Worm (Caenorhabditis elegans) whole organism, L4/young adult: ENCODE measurements around the gene srh-229.

Experiments
- W03F9.2 ChIP-seq: fragments of 150-350 bp; optimal IDR thresholded peaks from 2 replicates; lab custom pipeline; 2014; ENCODE audit warnings: missing biosample characterization, missing genetic modification characterization
- dao-5 ChIP-seq: sonication (generic microtip); optimal IDR thresholded peaks from 2 replicates; lab custom pipeline; 2016; ENCODE audit warnings: missing genotype, missing genetic modification characterization, moderate library complexity, missing compliant biosample characterization
- him-1 ChIP-seq: sonication (generic microtip); optimal IDR thresholded peaks from 2 replicates; lab custom pipeline; 2016; ENCODE audit warnings: missing genotype, missing genetic modification reagents, missing genetic modification characterization, missing compliant biosample characterization

ce11 chrV:7480949-7481348, 23.2 kb downstream of the srh-229 start, which contains the start of gene C18B10.6:
- no peak for TF ChIP-seq W03F9.2
- no peak for TF ChIP-seq him-1
- no peak for TF ChIP-seq dao-5 (tag; lab: Kevin White, UChicago)
